Worm (Caenorhabditis elegans) whole organism, L4 larva: ENCODE measurements around the gene taf-2.

ENCODE experiments used
- R02D3.7 ChIP-seq: fragments of 150-350 bp; sonication (generic microtip); optimal IDR thresholded peaks from 3 replicates; lab custom pipeline; 2014; ENCODE audit warnings: missing biosample characterization, missing genetic modification characterization
- Y75B8A.6 ChIP-seq: fragments of 200-800 bp; sonication (Bioruptor generic); IDR thresholded peaks from 2 replicates; pipeline ENCODE4 v1.3.6; 2022; ENCODE audit warnings: missing genetic modification reagents, missing genetic modification characterization, missing compliant biosample characterization
- ceh-44 ChIP-seq: fragments of 200-800 bp; sonication (Bioruptor generic); IDR thresholded peaks from 2 replicates; pipeline ENCODE4 v1.3.6; 2022; ENCODE audit warnings: missing genetic modification reagents, missing genetic modification characterization, missing compliant biosample characterization
- ctbp-1 ChIP-seq: fragments of 200-800 bp; sonication (Bioruptor generic); IDR thresholded peaks from 2 replicates; pipeline ENCODE4 v1.3.6; 2022; ENCODE audit warnings: missing genetic modification reagents, missing genetic modification characterization, missing compliant biosample characterization
- dpl-1 ChIP-seq: fragments of 150-350 bp; optimal IDR thresholded peaks from 2 replicates; lab custom pipeline; 2014; ENCODE audit warnings: missing biosample characterization, missing genetic modification reagents, missing genetic modification characterization
- egl-27 ChIP-seq: sonication (generic microtip); optimal IDR thresholded peaks from 3 replicates; lab custom pipeline; 2017; ENCODE audit warnings: missing biosample characterization, missing genetic modification reagents, missing genetic modification characterization
- lim-7 ChIP-seq: fragments of 200-800 bp; sonication (Bioruptor generic); IDR thresholded peaks from 2 replicates; pipeline ENCODE4 v1.3.6; 2022; ENCODE audit warnings: missing genetic modification characterization, missing compliant biosample characterization
- lin-29 ChIP-seq: fragments of 200-800 bp; sonication (Bioruptor generic); IDR thresholded peaks from 2 replicates; pipeline ENCODE4 v1.3.6; 2022; ENCODE audit warnings: missing genetic modification reagents, missing genetic modification characterization, missing compliant biosample characterization
- mdt-29 ChIP-seq: fragments of 200-800 bp; sonication (Bioruptor generic); IDR thresholded peaks from 2 replicates; pipeline ENCODE4 v1.3.6; 2022; ENCODE audit warnings: missing genetic modification reagents, missing genetic modification characterization, missing compliant biosample characterization
- nhr-111 ChIP-seq: fragments of 200-800 bp; sonication (Bioruptor generic); optimal IDR thresholded peaks from 2 replicates; lab custom pipeline; 2018; ENCODE audit warnings: mild to moderate bottlenecking, missing genetic modification characterization, missing compliant biosample characterization
- pqm-1 ChIP-seq: sonication (generic microtip); optimal IDR thresholded peaks from 2 replicates; lab custom pipeline; 2017; ENCODE audit warnings: missing biosample characterization, missing genetic modification characterization
- snpc-4 ChIP-seq: fragments of 150-350 bp; optimal IDR thresholded peaks from 2 replicates; lab custom pipeline; 2014; ENCODE audit warnings: missing biosample characterization, missing genetic modification characterization
- zag-1 ChIP-seq: fragments of 150-350 bp; optimal IDR thresholded peaks from 2 replicates; lab custom pipeline; 2014; ENCODE audit warnings: missing biosample characterization, missing genetic modification characterization
- ztf-7 ChIP-seq: fragments of 150-350 bp; optimal IDR thresholded peaks from 2 replicates; lab custom pipeline; 2014; ENCODE audit warnings: missing biosample characterization, missing genetic modification characterization

ce11 chrIV:3608547-3609222 is 15.3 kb upstream of the taf-2 start:
- TF ChIP-seq mdt-29 (no peak), R02D3.7 (tag; lab: Kevin White, UChicago) (no peak), dpl-1 (no peak), egl-27 (no peak), lim-7 (GFP tag; lab: Robert Waterston, UW) (no peak), ceh-44 (GFP tag; lab: Robert Waterston, UW) (no peak), Y75B8A.6 (no peak), zag-1 (tag; lab: Kevin White, UChicago) (no peak), pqm-1 (no peak), lin-29 (GFP tag; lab: Robert Waterston, UW) (no peak), ctbp-1 (no peak), ztf-7 (tag; lab: Kevin White, UChicago) (no peak), snpc-4 (tag; lab: Kevin White, UChicago) (no peak), nhr-111 (no peak)
